Worm (Caenorhabditis elegans) whole organism, L1 larva: ENCODE measurements around the gene fbxa-9.
"Not testable (repeated sequence)": the region's sequence is repeated elsewhere in the genome, so short reads cannot be mapped to it uniquely, and the experiment has no call there.

Experiments used
- C16A3.4 ChIP-seq: fragments of 150-350 bp; optimal IDR thresholded peaks from 2 replicates; lab custom pipeline; 2014; ENCODE audit warnings: missing biosample characterization, missing genetic modification characterization
- alr-1 ChIP-seq: fragments of 200-800 bp; sonication (Bioruptor generic); optimal IDR thresholded peaks from 2 replicates; lab custom pipeline; 2018; ENCODE audit warnings: borderline replicate concordance, mild to moderate bottlenecking, missing genetic modification characterization, missing compliant biosample characterization
- aly-2 ChIP-seq: fragments of 150-350 bp; optimal IDR thresholded peaks from 2 replicates; lab custom pipeline; 2014; ENCODE audit warnings: missing biosample characterization, missing genetic modification characterization
- ceh-82 ChIP-seq, 3 experiments: fragments of 150-350 bp in 1 of 3; sonication (generic microtip) in 2 of 3; optimal IDR thresholded peaks; 2 replicates each; lab custom pipeline; 2014 to 2017; ENCODE audit warnings: missing biosample characterization in 3 of 3, missing genetic modification characterization in 3 of 3
- ceh-90 ChIP-seq: sonication (generic microtip); optimal IDR thresholded peaks from 2 replicates; lab custom pipeline; 2016; ENCODE audit warnings: missing genetic modification characterization, missing compliant biosample characterization
- dpl-1 ChIP-seq, 3 experiments: fragments of 150-350 bp in 2 of 3; sonication (generic microtip) in 1 of 3; optimal IDR thresholded peaks; 2 replicates each; lab custom pipeline; 2014 to 2017; ENCODE audit warnings: missing biosample characterization in 3 of 3, missing genetic modification characterization in 3 of 3, missing genetic modification reagents in 3 of 3
- efl-1 ChIP-seq, 4 experiments: fragments of 150-350 bp; optimal IDR thresholded peaks in 3 of 4; peaks in 1 of 4; 1 replicate in 1 of 4; 2 replicates in 3 of 4; lab custom pipeline; 2014; ENCODE audit warnings: missing biosample characterization in 2 of 4, missing genetic modification characterization in 2 of 4, missing genetic modification reagents in 2 of 4
- elt-2 ChIP-seq: sonication (generic microtip); optimal IDR thresholded peaks from 2 replicates; lab custom pipeline; 2016; ENCODE audit warnings: missing genetic modification characterization, mild to moderate bottlenecking, inconsistent platforms, missing compliant biosample characterization, missing genetic modification reagents
- elt-3 ChIP-seq, 6 experiments: fragments of 150-350 bp in 1 of 6; sonication (generic microtip); optimal IDR thresholded peaks; 2 replicates each; lab custom pipeline; 2017 to 2018; ENCODE audit warnings: missing biosample characterization in 6 of 6, missing genetic modification characterization in 6 of 6, inconsistent platforms in 1 of 6
- ets-5 ChIP-seq: fragments of 200-800 bp; sonication (Bioruptor generic); IDR thresholded peaks from 2 replicates; pipeline ENCODE4 v1.3.6; 2022; ENCODE audit warnings: missing genetic modification characterization, missing compliant biosample characterization
- fkh-10 ChIP-seq: sonication (generic microtip); optimal IDR thresholded peaks from 2 replicates; lab custom pipeline; 2017; ENCODE audit warnings: missing biosample characterization, missing genetic modification reagents, missing genetic modification characterization
- hpl-2 ChIP-seq: fragments of 150-350 bp; optimal IDR thresholded peaks from 2 replicates; lab custom pipeline; 2014; ENCODE audit warnings: missing biosample characterization, missing genetic modification reagents, missing genetic modification characterization
- lin-35 ChIP-seq, 2 experiments: fragments of 150-350 bp; optimal IDR thresholded peaks; 2 replicates each; lab custom pipeline; 2014; ENCODE audit warnings: missing biosample characterization in 2 of 2, missing genetic modification characterization in 2 of 2, missing genetic modification reagents in 2 of 2
- mef-2 ChIP-seq: fragments of 150-350 bp; optimal IDR thresholded peaks from 2 replicates; lab custom pipeline; 2014; ENCODE audit warnings: missing biosample characterization, missing genetic modification characterization
- mep-1 ChIP-seq: fragments of 150-350 bp; optimal IDR thresholded peaks from 2 replicates; lab custom pipeline; 2014; ENCODE audit warnings: missing biosample characterization, missing genetic modification characterization
- nhr-11 ChIP-seq: fragments of 150-350 bp; optimal IDR thresholded peaks from 2 replicates; lab custom pipeline; 2014; ENCODE audit warnings: missing biosample characterization, missing genetic modification characterization
- nhr-12 ChIP-seq: sonication (generic microtip); optimal IDR thresholded peaks from 2 replicates; lab custom pipeline; 2017; ENCODE audit warnings: missing biosample characterization, missing genetic modification characterization
- sup-37 ChIP-seq: fragments of 200-800 bp; sonication (Bioruptor generic); optimal IDR thresholded peaks from 2 replicates; lab custom pipeline; 2018; ENCODE audit warnings: mild to moderate bottlenecking, missing genetic modification characterization, missing compliant biosample characterization
- swsn-7 ChIP-seq: sonication (generic microtip); optimal IDR thresholded peaks from 2 replicates; lab custom pipeline; 2016; ENCODE audit warnings: missing genetic modification characterization, missing compliant biosample characterization
- vab-15 ChIP-seq: sonication (generic microtip); optimal IDR thresholded peaks from 2 replicates; lab custom pipeline; 2017; ENCODE audit warnings: missing genotype, mild to moderate bottlenecking, missing genetic modification characterization, missing compliant biosample characterization
- ztf-11 ChIP-seq, 2 experiments: sonication (generic microtip); optimal IDR thresholded peaks; 2 replicates each; lab custom pipeline; 2016 to 2017; ENCODE audit warnings: missing genetic modification characterization in 2 of 2, missing biosample characterization in 1 of 2, missing compliant biosample characterization in 1 of 2

Gene fbxa-9

ce11 chrIII:2258863-2259262 is 7.6 kb upstream of the fbxa-9 start, which contains the start of gene fbxa-43:
TSS of gene fbxa-43 (minus strand) at chrIII:2258963.
- TF ChIP-seq efl-1 (optimal IDR thresholded peaks at IDR 0.05; lab: Kevin White, UChicago) (no peak), efl-1 (GFP tag; optimal IDR thresholded peaks at IDR 0.05 in 1 of 2; lab: Kevin White, UChicago) (peak in 1 of 2 experiments; percentile 52), elt-2 (tag; lab: Kevin White, UChicago) (no peak)

- no peak for TF ChIP-seq efl-1 (optimal IDR thresholded peaks at IDR 0.05; lab: Kevin White, UChicago)
- peak in 1 of 2 experiments; percentile 92 for TF ChIP-seq efl-1 (GFP tag; optimal IDR thresholded peaks at IDR 0.05 in 1 of 2; lab: Kevin White, UChicago)
- TF ChIP-seq dpl-1 (GFP tag; optimal IDR thresholded peaks at IDR 0.05; lab: Kevin White, UChicago): no peak
Observed at ce11 chrIII:2259329-2259728, 7.1 kb upstream of the fbxa-9 start.

- not testable (repeated sequence) for TF ChIP-seq alr-1 (tag; lab: Kevin White, UChicago); swsn-7 (tag; lab: Kevin White, UChicago); fkh-10
- TF ChIP-seq, all 84 proteins: peak for 0; not testable (repeated sequence) for 84
Observed at ce11 chrIII:2261353-2261752, 5.1 kb upstream of the fbxa-9 start, which contains the start of gene fbxa-42. TSS of gene fbxa-42 (minus strand) at chrIII:2261453.

DNA sequence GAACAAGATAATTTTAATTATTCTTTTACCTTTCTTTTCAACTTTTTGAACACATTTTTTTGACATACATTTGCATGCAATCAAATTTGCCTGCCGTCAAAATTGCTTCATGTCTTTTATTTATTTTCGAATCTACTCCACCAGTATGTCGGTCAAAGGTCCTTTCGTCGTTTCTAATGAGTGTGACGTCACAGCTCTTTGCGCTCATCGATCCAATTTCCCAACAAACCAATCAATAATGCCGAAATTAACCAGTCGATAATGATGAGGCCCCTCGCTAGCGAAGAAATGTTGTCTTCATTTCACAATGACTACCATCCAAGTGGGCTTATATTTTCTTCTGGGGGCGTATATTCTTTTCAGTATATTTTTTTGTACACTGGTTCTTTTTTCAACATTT is 3.5 kb upstream of the fbxa-9 start, which contains the start of gene Y54F10BM.6:
Y54F10BM.6 (plus strand) TSS at position 301 of the 400 bp plus-strand sequence.
- TF ChIP-seq ets-5 (GFP tag; lab: Robert Waterston, UW): no peak
- no peak for TF ChIP-seq efl-1 (optimal IDR thresholded peaks at IDR 0.05; lab: Kevin White, UChicago)
- TF ChIP-seq efl-1 (GFP tag; optimal IDR thresholded peaks at IDR 0.05 in 1 of 2; lab: Kevin White, UChicago): peak in 1 of 2 experiments; percentile 72

ce11 chrIII:2271016-2271590 is 4.7 kb downstream of the fbxa-9 start:
- TF ChIP-seq efl-1 (optimal IDR thresholded peaks at IDR 0.05; lab: Kevin White, UChicago) (peak in 1 of 2 experiments; percentile 50), efl-1 (GFP tag; optimal IDR thresholded peaks at IDR 0.05 in 1 of 2; lab: Kevin White, UChicago) (peak; percentile 32 to 93), dpl-1 (GFP tag; optimal IDR thresholded peaks at IDR 0.05; lab: Kevin White, UChicago) (peak in 1 of 3 experiments; percentile 3)

- TF ChIP-seq ztf-11 (tag; optimal IDR thresholded peaks at IDR 0.05; lab: Kevin White, UChicago): no peak
- TF ChIP-seq fkh-10: no peak
- TF ChIP-seq sup-37 (GFP tag; lab: Kevin White, UChicago): no peak
- peak in 1 of 2 experiments; percentile 13 for TF ChIP-seq lin-35 (GFP tag; optimal IDR thresholded peaks at IDR 0.05; lab: Kevin White, UChicago)
- no peak for TF ChIP-seq C16A3.4 (tag; lab: Kevin White, UChicago)
- TF ChIP-seq nhr-12 (tag; lab: Kevin White, UChicago): no peak
- no peak for TF ChIP-seq efl-1 (optimal IDR thresholded peaks at IDR 0.05; lab: Kevin White, UChicago)
- TF ChIP-seq efl-1 (GFP tag; optimal IDR thresholded peaks at IDR 0.05 in 1 of 2; lab: Kevin White, UChicago): peak in 1 of 2 experiments; percentile 75
Observed at ce11 chrIII:2272075-2272474, 5.6 kb downstream of the fbxa-9 start, which contains the start of gene fbxa-48. TSS of gene fbxa-48 (minus strand) at chrIII:2272175.

- TF ChIP-seq hpl-2 (GFP tag; lab: Kevin White, UChicago): no peak
- TF ChIP-seq mef-2 (tag; lab: Kevin White, UChicago): no peak
- no peak for TF ChIP-seq aly-2 (tag; lab: Kevin White, UChicago)
- no peak for TF ChIP-seq nhr-12 (tag; lab: Kevin White, UChicago)
- no peak for TF ChIP-seq sup-37 (GFP tag; lab: Kevin White, UChicago)
Observed at ce11 chrIII:2272732-2273131, 6.3 kb downstream of the fbxa-9 start, which contains the start of gene fbxa-39. TSS of gene fbxa-39 (plus strand) at chrIII:2273032.

DNA sequence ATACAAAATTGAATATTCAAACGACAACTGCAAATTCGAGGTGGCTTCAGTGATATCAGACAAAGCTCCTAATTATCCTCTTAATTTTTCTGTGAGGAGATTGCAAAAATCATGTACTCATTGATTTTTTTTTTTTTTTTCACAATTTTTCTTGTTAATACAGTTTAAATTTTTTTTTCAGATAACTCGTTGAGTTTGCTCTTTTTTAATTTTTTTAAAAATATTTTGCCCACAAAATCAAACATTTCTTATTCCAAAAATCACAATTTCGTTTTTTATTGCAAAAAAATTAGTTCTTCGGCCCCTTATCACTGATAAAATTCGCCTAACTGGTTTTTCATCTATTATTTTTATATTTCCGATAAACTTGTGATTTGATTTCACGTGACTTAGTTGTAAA is 10.4 kb downstream of the fbxa-9 start, which contains the start of gene Y54F10BM.21:
Y54F10BM.21 (plus strand) TSS at position 301 of the 400 bp plus-strand sequence.
- TF ChIP-seq ceh-90 (tag; lab: Kevin White, UChicago) (no peak), mep-1 (no peak), ceh-82 (tag; optimal IDR thresholded peaks at IDR 0.05; lab: Kevin White, UChicago) (no peak), nhr-11 (tag; lab: Kevin White, UChicago) (no peak), elt-3 (tag; optimal IDR thresholded peaks at IDR 0.05; lab: Kevin White, UChicago) (peak in 1 of 6 experiments; percentile 40), vab-15 (tag; lab: Kevin White, UChicago) (no peak)
